Fruit fly (Drosophila melanogaster): ENCODE results near the gene RnrL.

Gene RnrL

dm6 chr2L:10334854-10335277, 7.1 kb upstream of the RnrL start (continued):
- TF ChIP-seq Fer3 (tag; optimal IDR thresholded peaks at IDR 0.05) (peak; percentile 63), Mes4 (GFP tag; optimal IDR thresholded peaks at IDR 0.05) (no peak), CG7357 (GFP tag; IDR thresholded peaks at IDR 0.05) (no peak), her (GFP tag; optimal IDR thresholded peaks at IDR 0.05) (peak; percentile 75), bbx (GFP tag; IDR thresholded peaks at IDR 0.05; ENCODE audit: partially characterized antibody) (peak; percentile 51), CG12942 (GFP tag; optimal IDR thresholded peaks at IDR 0.05) (peak; percentile 6), exex (tag; optimal IDR thresholded peaks at IDR 0.05) (peak; percentile 97), CG17186 (GFP tag; optimal IDR thresholded peaks at IDR 0.05) (no peak), Sin3A (optimal IDR thresholded peaks at IDR 0.05) (no peak), crp (GFP tag; optimal IDR thresholded peaks at IDR 0.05) (no peak), CG34376 (GFP tag; optimal IDR thresholded peaks at IDR 0.05) (peak; percentile 99), Hmr (GFP tag; optimal IDR thresholded peaks at IDR 0.05) (peak; percentile 90), scrt (GFP tag; optimal IDR thresholded peaks at IDR 0.05) (peak; percentile 50), Rfx (GFP tag; IDR thresholded peaks at IDR 0.05) (peak; percentile 75), ato (GFP tag; IDR thresholded peaks at IDR 0.05; ENCODE audit: partially characterized antibody) (peak; percentile 13; the same call in 1 of the 2 replicates), CG12299 (tag; optimal IDR thresholded peaks at IDR 0.05) (peak; percentile 70), CG13894 (tag; optimal IDR thresholded peaks at IDR 0.05) (peak; percentile 93), CG13287 (GFP tag; IDR thresholded peaks at IDR 0.05; ENCODE audit: partially characterized antibody) (peak; percentile 81), MBD-R2 (GFP tag; IDR thresholded peaks at IDR 0.05) (peak; percentile 81), CG4617 (GFP tag; optimal IDR thresholded peaks at IDR 0.05; ENCODE audit: borderline replicate concordance) (peak; percentile 31), CG6254 (GFP tag; optimal IDR thresholded peaks at IDR 0.05) (peak; percentile 75), CG32767 (GFP tag; IDR thresholded peaks at IDR 0.05) (peak; percentile 59; the same call in 1 of the 2 replicates), pzg (GFP tag; optimal IDR thresholded peaks at IDR 0.05) (peak; percentile 58), CG16863 (GFP tag; optimal IDR thresholded peaks at IDR 0.05) (peak; percentile 15), CG8478 (optimal IDR thresholded peaks at IDR 0.05) (no peak), CG14441 (GFP tag; IDR thresholded peaks at IDR 0.05) (peak; percentile 51; the same call in 1 of the 2 replicates), Fer1 (GFP tag; optimal IDR thresholded peaks at IDR 0.05) (peak; percentile 85), gro (GFP tag; optimal IDR thresholded peaks at IDR 0.05) (peak; percentile 82), pros (GFP tag; optimal IDR thresholded peaks at IDR 0.05) (peak; percentile 74), dm (GFP tag; optimal IDR thresholded peaks at IDR 0.05) (peak; percentile 50), E2f2 (GFP tag; IDR thresholded peaks at IDR 0.05) (peak; percentile 30; the same call in 1 of the 2 replicates), NfI (GFP tag; optimal IDR thresholded peaks at IDR 0.05) (peak; percentile 59), Meics (GFP tag; optimal IDR thresholded peaks at IDR 0.05) (peak; percentile 66), tup (GFP tag; optimal IDR thresholded peaks at IDR 0.05) (no peak), CG11696 (GFP tag; IDR thresholded peaks at IDR 0.05) (peak; percentile 97), ci (GFP tag; IDR thresholded peaks at IDR 0.05) (no peak; the same call in 2 of the 3 replicates), Dbx (GFP tag; IDR thresholded peaks at IDR 0.05) (peak; percentile 81; the same call in 2 of the 3 replicates), MESR4 (GFP tag; optimal IDR thresholded peaks at IDR 0.05) (peak; percentile 70), CG1602 (GFP tag; optimal IDR thresholded peaks at IDR 0.05) (no peak), CG9797 (GFP tag; optimal IDR thresholded peaks at IDR 0.05) (peak; percentile 35), schlank (tag; optimal IDR thresholded peaks at IDR 0.05) (peak; percentile 69), ranshi (GFP tag; IDR thresholded peaks at IDR 0.05) (peak; percentile 46; the same call in 1 of the 2 replicates), ash1 (GFP tag; optimal IDR thresholded peaks at IDR 0.05) (peak; percentile 40), CG33557 (GFP tag; optimal IDR thresholded peaks at IDR 0.05) (peak; percentile 76), CG9727 (GFP tag; optimal IDR thresholded peaks at IDR 0.05) (peak; percentile 57), CG6854 (GFP tag; optimal IDR thresholded peaks at IDR 0.05) (peak; percentile 71), odd (GFP tag; optimal IDR thresholded peaks at IDR 0.05) (peak; percentile 67), CG17829 (tag; optimal IDR thresholded peaks at IDR 0.05) (peak; percentile 63), slp2 (GFP tag; optimal IDR thresholded peaks at IDR 0.05) (peak; percentile 43), wek (GFP tag; optimal IDR thresholded peaks at IDR 0.05) (peak; percentile 80)

Measured in whole organism, embryonic.